Worm (Caenorhabditis elegans): ENCODE results near the gene C33C12.11.

The C33C12.11 gene

ce11 chrII:2176688-2177087, 13.1 kb upstream of the C33C12.11 start, which contains the start of gene gba-1:
Gene gba-1, plus strand, starts transcription at chrII:2176741.
- no peak for TF ChIP-seq nhr-11 (tag; optimal IDR thresholded peaks at IDR 0.05)
- no peak for TF ChIP-seq elt-3 (tag; optimal IDR thresholded peaks at IDR 0.05)
- no peak for TF ChIP-seq pag-3 (tag; optimal IDR thresholded peaks at IDR 0.05; ENCODE audit: borderline replicate concordance, insufficient read depth)
- no peak for TF ChIP-seq ama-1 (optimal IDR thresholded peaks at IDR 0.05)
- TF ChIP-seq lin-35 (GFP tag; optimal IDR thresholded peaks at IDR 0.05): peak in 1 of 2 experiments; percentile 18
- no peak for TF ChIP-seq ets-5 (GFP tag; IDR thresholded peaks at IDR 0.05)
- no peak for TF ChIP-seq lir-3 (tag; optimal IDR thresholded peaks at IDR 0.05; ENCODE audit: poor library complexity)
- TF ChIP-seq elt-2 (tag; optimal IDR thresholded peaks at IDR 0.05): peak; percentile 54
- TF ChIP-seq sptf-1 (tag; optimal IDR thresholded peaks at IDR 0.05): no peak
- TF ChIP-seq mep-1 (tag; optimal IDR thresholded peaks at IDR 0.05): no peak
- no peak for TF ChIP-seq unc-62 (GFP tag; optimal IDR thresholded peaks at IDR 0.05)

DNA sequence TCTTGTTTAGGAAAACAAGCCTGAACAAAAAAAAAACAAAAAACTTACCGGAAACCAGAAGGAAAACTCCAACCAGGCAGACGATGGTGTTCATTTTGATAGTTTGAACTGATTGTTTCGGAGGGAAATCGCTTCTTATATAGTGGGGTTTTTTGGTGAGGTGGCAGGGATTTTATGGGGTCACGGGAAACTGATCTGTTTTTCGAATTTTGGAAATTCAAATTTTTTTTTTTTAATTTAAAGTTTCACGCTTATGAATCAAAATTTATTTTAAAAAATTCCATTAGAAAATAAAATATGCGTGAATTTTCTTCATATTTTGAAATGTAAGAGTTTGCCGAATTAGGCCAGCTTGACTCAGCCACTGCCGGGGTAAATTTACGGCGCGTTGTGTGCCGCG, 11.7 kb upstream of the C33C12.11 start, which contains the start of gene C33C12.7:
Gene C33C12.7 (minus strand): TSS at position 101 of the 400 bp plus-strand sequence.
- no peak for TF ChIP-seq nhr-85 (tag)

- no peak for TF ChIP-seq mep-1 (tag; optimal IDR thresholded peaks at IDR 0.05)
- TF ChIP-seq ztf-11 (tag; optimal IDR thresholded peaks at IDR 0.05): no peak
- no peak for TF ChIP-seq jun-1 (tag; optimal IDR thresholded peaks at IDR 0.05)
- TF ChIP-seq lin-39 (tag; optimal IDR thresholded peaks at IDR 0.05): no peak
- TF ChIP-seq lin-35 (GFP tag; optimal IDR thresholded peaks at IDR 0.05): no peak
- TF ChIP-seq C34B4.2 (tag; optimal IDR thresholded peaks at IDR 0.05): no peak
- TF ChIP-seq dsc-1 (tag; optimal IDR thresholded peaks at IDR 0.05): no peak
- no peak for TF ChIP-seq ceh-8 (GFP tag; optimal IDR thresholded peaks at IDR 0.05)
- TF ChIP-seq nhr-90 (tag; optimal IDR thresholded peaks at IDR 0.05; ENCODE audit: poor library complexity): no peak
These were observed 6.5 kb upstream of the C33C12.11 start, which contains the start of gene C33C12.12 for ce11 chrII:2170085-2170484. Gene C33C12.12, minus strand, starts transcription at chrII:2170185.

ce11 chrII:2168374-2168773, 4.7 kb upstream of the C33C12.11 start, which contains the start of gene fbxb-38:
Gene fbxb-38, minus strand, starts transcription at chrII:2168763.
- TF ChIP-seq snu-23 (GFP tag; optimal IDR thresholded peaks at IDR 0.05): no peak
- TF ChIP-seq ceh-88 (GFP tag; IDR thresholded peaks at IDR 0.05): no peak
- TF ChIP-seq nhr-85 (tag): no peak
- TF ChIP-seq grh-1 (GFP tag; IDR thresholded peaks at IDR 0.05): no peak
- no peak for TF ChIP-seq ceh-63 (GFP tag; optimal IDR thresholded peaks at IDR 0.05)
- no peak for TF ChIP-seq pqm-1 (tag; optimal IDR thresholded peaks at IDR 0.05)
- no peak for TF ChIP-seq lsy-2 (tag; optimal IDR thresholded peaks at IDR 0.05)
- no peak for TF ChIP-seq Y116A8C.19 (tag; optimal IDR thresholded peaks at IDR 0.05; ENCODE audit: borderline replicate concordance)
- TF ChIP-seq nhr-71 (tag; optimal IDR thresholded peaks at IDR 0.05): no peak
- no peak for TF ChIP-seq fkh-4 (tag; optimal IDR thresholded peaks at IDR 0.05; ENCODE audit: borderline replicate concordance)
- no peak for TF ChIP-seq hlh-17 (GFP tag; optimal IDR thresholded peaks at IDR 0.05; ENCODE audit: borderline replicate concordance)
- TF ChIP-seq blmp-1 (tag; optimal IDR thresholded peaks at IDR 0.05): no peak
- TF ChIP-seq nhr-84 (tag; optimal IDR thresholded peaks at IDR 0.05): no peak
- TF ChIP-seq efl-3 (GFP tag; optimal IDR thresholded peaks at IDR 0.05): no peak
- no peak for TF ChIP-seq nhr-19 (GFP tag; conservative IDR thresholded peaks at IDR 0.05)
- TF ChIP-seq ama-1 (optimal IDR thresholded peaks at IDR 0.05): no peak
- TF ChIP-seq zag-1 (tag; optimal IDR thresholded peaks at IDR 0.05): no peak
- TF ChIP-seq egl-27 (tag; optimal IDR thresholded peaks at IDR 0.05): no peak
- no peak for TF ChIP-seq C04F5.9 (tag; optimal IDR thresholded peaks at IDR 0.05)
- TF ChIP-seq ets-5 (GFP tag; IDR thresholded peaks at IDR 0.05): no peak

Measured in whole organism, L1 larva.